Worm (Caenorhabditis elegans) whole organism, young adult: Measurements from ENCODE around the gene Y37A1A.3.

Experiments used
- B0261.1 ChIP-seq: sonication (generic microtip); optimal IDR thresholded peaks from 2 replicates; lab custom pipeline; 2016; ENCODE audit warnings: mild to moderate bottlenecking, missing genetic modification characterization, moderate library complexity, missing compliant biosample characterization
- F10E7.11 ChIP-seq: sonication (generic microtip); optimal IDR thresholded peaks from 2 replicates; lab custom pipeline; 2017; ENCODE audit warnings: mild to moderate bottlenecking, missing genetic modification characterization, moderate library complexity, missing compliant biosample characterization
- F33H1.4 ChIP-seq: fragments of 200-800 bp; sonication (Bioruptor generic); IDR thresholded peaks from 2 replicates; pipeline ENCODE4 v1.3.6; 2022; ENCODE audit warnings: missing genetic modification reagents, missing genetic modification characterization, missing compliant biosample characterization
- F37B4.10 ChIP-seq: fragments of 200-800 bp; sonication (Bioruptor generic); IDR thresholded peaks from 2 replicates; pipeline ENCODE4 v1.3.6; 2022; ENCODE audit warnings: missing genetic modification characterization, missing compliant biosample characterization
- F39B2.1 ChIP-seq: fragments of 200-800 bp; sonication (Bioruptor generic); IDR thresholded peaks from 2 replicates; pipeline ENCODE4 v1.3.6; 2022; ENCODE audit warnings: missing genetic modification reagents, missing genetic modification characterization, missing compliant biosample characterization
- F55B11.4 ChIP-seq: sonication (generic microtip); optimal IDR thresholded peaks from 2 replicates; lab custom pipeline; 2016; ENCODE audit warnings: missing compliant biosample characterization, missing genetic modification characterization, borderline replicate concordance; ENCODE audit not compliant: insufficient read depth
- Y67H2A.10 ChIP-seq: fragments of 200-800 bp; sonication (Bioruptor generic); conservative IDR thresholded peaks from 2 replicates; pipeline ENCODE4 v1.3.6; 2022; ENCODE audit warnings: missing genetic modification reagents, missing genetic modification characterization, missing compliant biosample characterization
- Y95B8A.8 ChIP-seq: fragments of 200-800 bp; sonication (Bioruptor generic); IDR thresholded peaks from 2 replicates; pipeline ENCODE4 v1.3.6; 2022; ENCODE audit warnings: missing genetic modification reagents, missing genetic modification characterization, missing compliant biosample characterization
- ZK185.1 ChIP-seq: sonication (generic microtip); optimal IDR thresholded peaks from 2 replicates; lab custom pipeline; 2016; ENCODE audit warnings: mild to moderate bottlenecking, missing genetic modification characterization, missing compliant biosample characterization; ENCODE audit not compliant: poor library complexity, severe bottlenecking
- aptf-2 ChIP-seq: fragments of 200-800 bp; sonication (Bioruptor generic); conservative IDR thresholded peaks from 2 replicates; pipeline ENCODE4 v1.3.6; 2022; ENCODE audit warnings: missing genetic modification reagents, missing genetic modification characterization, missing compliant biosample characterization
- atf-7 ChIP-seq: sonication (generic microtip); optimal IDR thresholded peaks from 2 replicates; lab custom pipeline; 2017; ENCODE audit warnings: mild to moderate bottlenecking, missing genetic modification characterization, missing compliant biosample characterization
- athp-1 ChIP-seq: sonication (generic microtip); optimal IDR thresholded peaks from 2 replicates; lab custom pipeline; 2017; ENCODE audit warnings: mild to moderate bottlenecking, missing genetic modification characterization, missing compliant biosample characterization
- attf-3 ChIP-seq: fragments of 200-800 bp; sonication (Bioruptor generic); conservative IDR thresholded peaks from 2 replicates; pipeline ENCODE4 v1.3.6; 2022; ENCODE audit warnings: missing genetic modification reagents, missing genetic modification characterization, missing compliant biosample characterization
- attf-6 ChIP-seq: fragments of 200-800 bp; sonication (Bioruptor generic); IDR thresholded peaks from 2 replicates; pipeline ENCODE4 v1.3.6; 2022; ENCODE audit warnings: missing genetic modification reagents, missing genetic modification characterization, missing compliant biosample characterization
- bed-2 ChIP-seq: fragments of 200-800 bp; sonication (Bioruptor generic); IDR thresholded peaks from 2 replicates; pipeline ENCODE4 v1.3.6; 2022; ENCODE audit warnings: missing genetic modification reagents, missing genetic modification characterization, missing compliant biosample characterization
- ccch-3 ChIP-seq: fragments of 200-800 bp; sonication (Bioruptor generic); optimal IDR thresholded peaks from 2 replicates; lab custom pipeline; 2018; ENCODE audit warnings: mild to moderate bottlenecking, missing genetic modification characterization, missing compliant biosample characterization
- cebp-1 ChIP-seq, 2 experiments: fragments of 200-800 bp in 1 of 2; sonication (Bioruptor generic) in 1 of 2; sonication (generic microtip) in 1 of 2; IDR thresholded peaks in 1 of 2; optimal IDR thresholded peaks in 1 of 2; 2 replicates each; pipeline versions ENCODE4 v1.3.6 to Lab custom; 2017 to 2022; ENCODE audit warnings: missing compliant biosample characterization in 2 of 2, missing genetic modification characterization in 2 of 2, mild to moderate bottlenecking in 1 of 2, missing genetic modification reagents in 1 of 2, moderate library complexity in 1 of 2
- cebp-2 ChIP-seq: fragments of 200-800 bp; sonication (Bioruptor generic); IDR thresholded peaks from 2 replicates; pipeline ENCODE4 v1.3.6; 2022; ENCODE audit warnings: missing genetic modification characterization, missing compliant biosample characterization
- ceh-79 ChIP-seq: sonication (generic microtip); optimal IDR thresholded peaks from 2 replicates; lab custom pipeline; 2017; ENCODE audit warnings: mild to moderate bottlenecking, missing genetic modification characterization, missing compliant biosample characterization
- chd-7 ChIP-seq: sonication (generic microtip); optimal IDR thresholded peaks from 2 replicates; lab custom pipeline; 2016; ENCODE audit warnings: mild to moderate bottlenecking, missing genetic modification characterization, moderate library complexity, missing compliant biosample characterization
- egl-18 ChIP-seq: fragments of 200-800 bp; sonication (Bioruptor generic); IDR thresholded peaks from 2 replicates; pipeline ENCODE4 v1.3.6; 2022; ENCODE audit warnings: missing genetic modification reagents, missing genetic modification characterization, missing compliant biosample characterization
- ekl-4 ChIP-seq: fragments of 200-800 bp; sonication (Bioruptor generic); IDR thresholded peaks from 2 replicates; pipeline ENCODE4 v1.3.6; 2022; ENCODE audit warnings: missing genetic modification reagents, missing genetic modification characterization, missing compliant biosample characterization
- hlh-26 ChIP-seq: fragments of 200-800 bp; sonication (Bioruptor generic); conservative IDR thresholded peaks from 2 replicates; pipeline ENCODE4 v1.3.6; 2022; ENCODE audit warnings: missing genetic modification reagents, missing genetic modification characterization, missing compliant biosample characterization
- lag-1 ChIP-seq: fragments of 200-800 bp; sonication (Bioruptor generic); IDR thresholded peaks from 2 replicates; pipeline ENCODE4 v1.3.6; 2022; ENCODE audit warnings: missing genetic modification reagents, missing genetic modification characterization, missing compliant biosample characterization
- let-526 ChIP-seq: fragments of 200-800 bp; sonication (Bioruptor generic); IDR thresholded peaks from 2 replicates; pipeline ENCODE4 v1.3.6; 2022; ENCODE audit warnings: missing genetic modification reagents, missing genetic modification characterization, missing compliant biosample characterization
- let-607 ChIP-seq, 2 experiments: fragments of 200-800 bp in 1 of 2; sonication (Bioruptor generic) in 1 of 2; sonication (generic microtip) in 1 of 2; optimal IDR thresholded peaks; 2 replicates each; lab custom pipeline; 2016 to 2018; ENCODE audit warnings: mild to moderate bottlenecking in 2 of 2, missing compliant biosample characterization in 2 of 2, missing genetic modification characterization in 2 of 2, moderate library complexity in 2 of 2, missing genotype in 1 of 2
- lsl-1 ChIP-seq: fragments of 200-800 bp; sonication (Bioruptor generic); optimal IDR thresholded peaks from 2 replicates; lab custom pipeline; 2018; ENCODE audit warnings: mild to moderate bottlenecking, missing genetic modification characterization, moderate library complexity, missing compliant biosample characterization
- lsy-27 ChIP-seq: sonication (generic microtip); optimal IDR thresholded peaks from 2 replicates; lab custom pipeline; 2017; ENCODE audit warnings: missing genetic modification characterization, mild to moderate bottlenecking, missing compliant biosample characterization, antibody characterized with exemption, missing genotype, borderline replicate concordance; ENCODE audit not compliant: insufficient read depth
- madf-10 ChIP-seq: sonication (generic microtip); optimal IDR thresholded peaks from 2 replicates; lab custom pipeline; 2016; ENCODE audit warnings: mild to moderate bottlenecking, missing genetic modification characterization, missing compliant biosample characterization
- madf-8 ChIP-seq: fragments of 200-800 bp; sonication (Bioruptor generic); conservative IDR thresholded peaks from 2 replicates; pipeline ENCODE4 v1.3.6; 2022; ENCODE audit warnings: missing genetic modification reagents, missing genetic modification characterization, missing compliant biosample characterization
- mcd-1 ChIP-seq: fragments of 200-800 bp; sonication (Bioruptor generic); IDR thresholded peaks from 2 replicates; pipeline ENCODE4 v1.3.6; 2022; ENCODE audit warnings: missing genetic modification reagents, missing genetic modification characterization, missing compliant biosample characterization
- nfya-1 ChIP-seq: sonication (generic microtip); optimal IDR thresholded peaks from 2 replicates; lab custom pipeline; 2017; ENCODE audit warnings: antibody characterized with exemption, missing compliant biosample characterization, missing genetic modification characterization, borderline replicate concordance; ENCODE audit not compliant: insufficient read depth
- nfyb-1 ChIP-seq: fragments of 200-800 bp; sonication (Bioruptor generic); IDR thresholded peaks from 2 replicates; pipeline ENCODE4 v1.3.6; 2022; ENCODE audit warnings: missing genetic modification reagents, missing genetic modification characterization, missing compliant biosample characterization
- sdz-38 ChIP-seq: sonication (generic microtip); optimal IDR thresholded peaks from 2 replicates; lab custom pipeline; 2016; ENCODE audit warnings: missing genotype, missing genetic modification characterization, missing compliant biosample characterization
- snpc-1.1 ChIP-seq: sonication (generic microtip); optimal IDR thresholded peaks from 2 replicates; lab custom pipeline; 2017; ENCODE audit warnings: missing genetic modification characterization, mild to moderate bottlenecking, missing compliant biosample characterization, antibody characterized with exemption, moderate library complexity, missing genotype, missing genetic modification reagents; ENCODE audit not compliant: insufficient read depth
- snpc-3.4 ChIP-seq: sonication (generic microtip); optimal IDR thresholded peaks from 2 replicates; lab custom pipeline; 2017; ENCODE audit warnings: missing genetic modification characterization, mild to moderate bottlenecking, missing compliant biosample characterization, antibody characterized with exemption, moderate library complexity, missing genotype, missing genetic modification reagents
- snpc-4 ChIP-seq, 5 experiments: fragments of 150-350 bp in 1 of 5; sonication (generic microtip) in 4 of 5; optimal IDR thresholded peaks; 2 replicates each; lab custom pipeline; 2014 to 2018; ENCODE audit warnings: missing genetic modification characterization in 5 of 5, missing biosample characterization in 3 of 5, antibody characterized with exemption in 2 of 5, mild to moderate bottlenecking in 2 of 5, missing compliant biosample characterization in 2 of 5, missing genotype in 2 of 5, moderate library complexity in 2 of 5, missing genetic modification reagents in 1 of 5
- somi-1 ChIP-seq: fragments of 200-800 bp; sonication (Bioruptor generic); optimal IDR thresholded peaks from 2 replicates; lab custom pipeline; 2018; ENCODE audit warnings: mild to moderate bottlenecking, missing genetic modification characterization, missing compliant biosample characterization
- xnd-1 ChIP-seq: sonication (generic microtip); optimal IDR thresholded peaks from 2 replicates; lab custom pipeline; 2016; ENCODE audit warnings: missing genotype, missing genetic modification reagents, missing genetic modification characterization, missing compliant biosample characterization
- ztf-25 ChIP-seq: fragments of 200-800 bp; sonication (Bioruptor generic); IDR thresholded peaks from 2 replicates; pipeline ENCODE4 v1.3.6; 2022; ENCODE audit warnings: missing genetic modification reagents, missing genetic modification characterization, missing compliant biosample characterization
- ztf-6 ChIP-seq: fragments of 200-800 bp; sonication (Bioruptor generic); IDR thresholded peaks from 2 replicates; pipeline ENCODE4 v1.3.6; 2022; ENCODE audit warnings: missing genetic modification reagents, missing genetic modification characterization, missing compliant biosample characterization

The Y37A1A.3 gene

DNA sequence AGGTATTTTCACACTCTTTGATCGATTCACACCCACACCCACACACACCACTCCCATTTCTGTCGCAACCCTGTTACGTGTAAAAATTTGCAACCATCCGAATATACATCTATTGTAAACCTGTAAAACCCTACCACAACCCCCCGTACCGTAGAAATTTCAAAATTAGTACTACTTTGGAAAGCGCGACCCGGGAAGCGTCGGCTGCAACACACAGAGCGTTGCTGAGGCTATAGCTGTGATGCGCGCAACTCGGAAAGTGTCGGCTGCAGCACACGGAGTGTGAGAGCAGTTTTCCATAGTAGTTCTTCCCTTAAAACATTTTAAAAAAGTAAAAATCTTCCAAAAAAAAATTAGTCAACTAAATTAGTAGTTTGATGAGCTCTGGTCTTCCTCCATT is 9.6 kb downstream of the Y37A1A.3 start:
- TF ChIP-seq Y67H2A.10 (GFP tag; lab: Robert Waterston, UW) (no peak), ztf-6 (GFP tag; lab: Robert Waterston, UW) (no peak), nfyb-1 (no peak), aptf-2 (GFP tag; lab: Robert Waterston, UW) (no peak), snpc-4 (GFP tag; optimal IDR thresholded peaks at IDR 0.05; lab: Kevin White, UChicago) (peak; percentile 36), snpc-4 (tag; optimal IDR thresholded peaks at IDR 0.05; lab: Kevin White, UChicago) (peak; percentile 88 to 95 (median 92)), xnd-1 (no peak), snpc-1.1 (tag; lab: Kevin White, UChicago) (peak; percentile 75)

DNA sequence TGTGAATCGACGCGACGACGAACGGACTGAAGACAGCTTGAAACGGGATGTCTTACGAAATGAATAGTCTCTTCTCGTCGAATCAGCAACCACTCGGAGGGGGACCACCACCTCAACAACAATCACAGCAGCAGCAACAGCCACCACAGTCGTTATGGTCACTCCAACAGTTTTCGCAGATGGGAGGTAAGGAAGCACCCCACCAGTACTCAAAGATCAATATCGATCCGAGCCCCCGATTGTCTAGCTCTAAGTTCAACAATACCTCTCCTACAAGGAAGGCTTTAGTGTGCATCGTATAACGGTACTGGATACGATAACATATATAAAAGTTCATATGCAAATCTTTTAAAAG is 14.5 kb downstream of the Y37A1A.3 start:
- TF ChIP-seq let-526 (GFP tag; lab: Robert Waterston, UW) (no peak), B0261.1 (tag; lab: Kevin White, UChicago) (no peak), F33H1.4 (no peak), madf-10 (tag; lab: Kevin White, UChicago) (no peak), F10E7.11 (no peak), cebp-2 (0 out of 2 replicates have a peak, but pooled peaks have one; percentile 68)

DNA sequence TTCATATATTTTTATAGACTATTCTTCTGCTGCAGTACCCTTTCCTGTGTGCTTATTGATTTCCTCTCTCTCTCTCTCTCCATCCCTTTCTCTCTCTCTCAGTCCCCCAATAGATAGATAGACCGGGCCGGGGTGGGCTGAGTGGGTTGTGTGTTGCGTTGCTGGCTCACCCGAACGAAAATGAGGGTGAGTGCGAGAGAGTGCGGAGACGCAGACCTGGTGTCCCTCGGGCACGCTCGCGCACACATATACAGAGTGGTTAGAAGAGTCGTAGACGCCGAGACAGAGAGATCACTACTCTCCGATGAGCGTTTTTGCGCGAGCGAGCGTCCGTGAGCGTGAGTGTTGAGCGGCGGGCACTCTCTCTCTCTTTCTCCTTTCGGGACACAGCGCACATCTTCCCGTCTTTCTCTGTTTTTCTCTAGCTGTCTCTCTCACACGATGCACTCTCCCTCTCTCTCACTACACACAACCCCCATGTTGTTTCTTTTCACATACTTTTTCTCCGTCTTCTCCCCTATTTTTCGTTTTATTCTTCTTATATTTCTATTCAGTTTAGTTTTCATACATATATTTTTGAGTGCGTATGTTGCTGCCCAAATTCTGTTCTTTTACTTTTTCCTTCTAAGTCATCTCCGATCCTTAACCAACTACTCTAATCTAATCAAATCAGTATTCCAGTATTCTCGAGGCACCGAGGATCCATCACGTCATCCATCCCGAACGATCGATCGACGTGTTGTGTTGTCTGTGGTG is 15.1 kb downstream of the Y37A1A.3 start, which contains the start of gene lin-66:
TSS of gene lin-66 (plus strand) at position 672 of the 756 bp plus-strand sequence.
- no peak for TF ChIP-seq lsy-27 (tag; lab: Kevin White, UChicago)
- no peak for TF ChIP-seq egl-18 (GFP tag; lab: Robert Waterston, UW)
- no peak for TF ChIP-seq F39B2.1 (GFP tag; lab: Robert Waterston, UW)
- no peak for TF ChIP-seq madf-8
- no peak for TF ChIP-seq nfya-1 (tag; lab: Kevin White, UChicago)
- peak; percentile 84 for TF ChIP-seq ekl-4 (GFP tag; lab: Robert Waterston, UW)
- peak; percentile 78 for TF ChIP-seq ZK185.1
- TF ChIP-seq ceh-79 (tag; lab: Kevin White, UChicago), result peak; percentile 62
- no peak for TF ChIP-seq lag-1 (GFP tag; lab: Robert Waterston, UW)
- no peak for TF ChIP-seq Y95B8A.8 (GFP tag; lab: Robert Waterston, UW)
- no peak for TF ChIP-seq attf-3 (GFP tag; lab: Robert Waterston, UW)
- TF ChIP-seq mcd-1, result peak; percentile 81
- peak; percentile 41; the same call in 1 of the 2 replicates for TF ChIP-seq bed-2
- peak; percentile 72 for TF ChIP-seq atf-7 (tag; lab: Kevin White, UChicago)
- TF ChIP-seq aptf-2 (GFP tag; lab: Robert Waterston, UW), result no peak; the same call in 1 of the 2 replicates
- no peak for TF ChIP-seq attf-6 (GFP tag; lab: Robert Waterston, UW)
- TF ChIP-seq somi-1 (GFP tag; lab: Kevin White, UChicago), result peak; percentile 68
- TF ChIP-seq cebp-1 (GFP tag; IDR thresholded peaks at IDR 0.05; lab: Robert Waterston, UW), result peak; percentile 66
- peak; percentile 88 for TF ChIP-seq cebp-1 (tag; optimal IDR thresholded peaks at IDR 0.05; lab: Kevin White, UChicago)
- peak; percentile 85 for TF ChIP-seq chd-7 (tag; lab: Kevin White, UChicago)
- TF ChIP-seq let-607 (tag; optimal IDR thresholded peaks at IDR 0.05; lab: Kevin White, UChicago), result peak in 1 of 2 experiments; percentile 36
- TF ChIP-seq sdz-38 (tag; lab: Kevin White, UChicago), result no peak
- no peak for TF ChIP-seq ccch-3 (GFP tag; lab: Kevin White, UChicago)
- TF ChIP-seq snpc-3.4, result no peak
- TF ChIP-seq hlh-26, result no peak
- no peak for TF ChIP-seq lsl-1 (GFP tag; lab: Kevin White, UChicago)
- TF ChIP-seq ztf-25 (GFP tag; lab: Robert Waterston, UW), result no peak
- TF ChIP-seq athp-1 (tag; lab: Kevin White, UChicago), result peak; percentile 84
- TF ChIP-seq madf-10 (tag; lab: Kevin White, UChicago), result peak; percentile 95
- TF ChIP-seq ztf-6 (GFP tag; lab: Robert Waterston, UW), result 0 out of 2 replicates have a peak, but pooled peaks have one; percentile 31
- no peak for TF ChIP-seq F37B4.10 (GFP tag; lab: Robert Waterston, UW)
- no peak for TF ChIP-seq F55B11.4
